Fruit fly (Drosophila melanogaster): ENCODE results near the gene EAChm.

Gene EAChm

dm6 chr3L:15048091-15048490 is 6.5 kb upstream of the EAChm start:
- no peak for TF ChIP-seq CG8478 (optimal IDR thresholded peaks at IDR 0.05)
- no peak for TF ChIP-seq psq (optimal IDR thresholded peaks at IDR 0.05)
- TF ChIP-seq EcR (GFP tag; optimal IDR thresholded peaks at IDR 0.05) = no peak
- no peak for TF ChIP-seq Dll (optimal IDR thresholded peaks at IDR 0.05)

dm6 chr3L:15049395-15049794 is 5.2 kb upstream of the EAChm start, which contains the start of gene CG43678:
Gene CG43678, minus strand, starts transcription at chr3L:15049495.
- TF ChIP-seq CG8478 (optimal IDR thresholded peaks at IDR 0.05) (no peak), EcR (GFP tag; optimal IDR thresholded peaks at IDR 0.05) (no peak), usp (GFP tag; optimal IDR thresholded peaks at IDR 0.05) (no peak), Dll (optimal IDR thresholded peaks at IDR 0.05) (no peak), psq (optimal IDR thresholded peaks at IDR 0.05) (no peak), pan (optimal IDR thresholded peaks at IDR 0.05) (no peak)

- TF ChIP-seq usp (GFP tag; optimal IDR thresholded peaks at IDR 0.05) (no peak), CG8478 (optimal IDR thresholded peaks at IDR 0.05) (no peak), pan (optimal IDR thresholded peaks at IDR 0.05) (no peak), EcR (GFP tag; optimal IDR thresholded peaks at IDR 0.05) (no peak), psq (optimal IDR thresholded peaks at IDR 0.05) (no peak), Dll (optimal IDR thresholded peaks at IDR 0.05) (no peak)
Measured at dm6 chr3L:15050109-15050508, 4.5 kb upstream of the EAChm start, which contains the start of gene CG18581. Gene CG18581, minus strand, starts transcription at chr3L:15050209.

- TF ChIP-seq pan (optimal IDR thresholded peaks at IDR 0.05) = no peak
Measured at dm6 chr3L:15050706-15051105, 3.9 kb upstream of the EAChm start, which contains the start of gene CG12310. Gene CG12310, minus strand, starts transcription at chr3L:15050806.

- TF ChIP-seq Dll (optimal IDR thresholded peaks at IDR 0.05) (no peak), psq (optimal IDR thresholded peaks at IDR 0.05) (no peak), CG8478 (optimal IDR thresholded peaks at IDR 0.05) (no peak), EcR (GFP tag; optimal IDR thresholded peaks at IDR 0.05) (no peak), usp (GFP tag; optimal IDR thresholded peaks at IDR 0.05) (no peak), pan (optimal IDR thresholded peaks at IDR 0.05) (no peak)
Measured at dm6 chr3L:15051325-15051724, 3.3 kb upstream of the EAChm start, which contains the start of gene CG43679. Gene CG43679, minus strand, starts transcription at chr3L:15051425.

dm6 chr3L:15052390-15052789 is 2.2 kb upstream of the EAChm start, which contains the start of gene CG13461:
Gene CG13461, minus strand, starts transcription at chr3L:15052490.
- TF ChIP-seq psq (optimal IDR thresholded peaks at IDR 0.05) (no peak), CG8478 (optimal IDR thresholded peaks at IDR 0.05) (no peak), usp (GFP tag; optimal IDR thresholded peaks at IDR 0.05) (no peak), pan (optimal IDR thresholded peaks at IDR 0.05) (no peak), Dll (optimal IDR thresholded peaks at IDR 0.05) (no peak), EcR (GFP tag; optimal IDR thresholded peaks at IDR 0.05) (no peak)

dm6 chr3L:15053251-15053650 is 1.3 kb upstream of the EAChm start, which contains the start of gene CG43680:
Gene CG43680, minus strand, starts transcription at chr3L:15053351.
- TF ChIP-seq pan (optimal IDR thresholded peaks at IDR 0.05) = no peak

dm6 chr3L:15054035-15054434 is 542 bp upstream of the EAChm start, which contains the start of gene CG18649:
Gene CG18649, minus strand, starts transcription at chr3L:15054135.
- no peak for TF ChIP-seq Dll (optimal IDR thresholded peaks at IDR 0.05)
- no peak for TF ChIP-seq pan (optimal IDR thresholded peaks at IDR 0.05)
- no peak for TF ChIP-seq psq (optimal IDR thresholded peaks at IDR 0.05)
- no peak for TF ChIP-seq usp (GFP tag; optimal IDR thresholded peaks at IDR 0.05)
- TF ChIP-seq EcR (GFP tag; optimal IDR thresholded peaks at IDR 0.05) = no peak
- TF ChIP-seq CG8478 (optimal IDR thresholded peaks at IDR 0.05) = no peak

dm6 chr3L:15061605-15062004 is 7.0 kb downstream of the EAChm start, which contains the start of gene CG13460:
Gene CG13460, minus strand, starts transcription at chr3L:15061705.
- TF ChIP-seq usp (GFP tag; optimal IDR thresholded peaks at IDR 0.05) (no peak), Dll (optimal IDR thresholded peaks at IDR 0.05) (no peak), psq (optimal IDR thresholded peaks at IDR 0.05) (no peak), CG8478 (optimal IDR thresholded peaks at IDR 0.05) (no peak), EcR (GFP tag; optimal IDR thresholded peaks at IDR 0.05) (no peak)

dm6 chr3L:15064877-15065276 is 10.3 kb downstream of the EAChm start, which contains the start of gene Sytbeta:
Gene Sytbeta, minus strand, starts transcription at chr3L:15064977.
- no peak for TF ChIP-seq pan (optimal IDR thresholded peaks at IDR 0.05)
- no peak for TF ChIP-seq CG8478 (optimal IDR thresholded peaks at IDR 0.05)
- TF ChIP-seq Dll (optimal IDR thresholded peaks at IDR 0.05) = no peak
- TF ChIP-seq psq (optimal IDR thresholded peaks at IDR 0.05) = no peak
- TF ChIP-seq usp (GFP tag; optimal IDR thresholded peaks at IDR 0.05) = no peak
- no peak for TF ChIP-seq EcR (GFP tag; optimal IDR thresholded peaks at IDR 0.05)

- TF ChIP-seq Dll (optimal IDR thresholded peaks at IDR 0.05) = no peak
- TF ChIP-seq usp (GFP tag; optimal IDR thresholded peaks at IDR 0.05) = no peak
- no peak for TF ChIP-seq EcR (GFP tag; optimal IDR thresholded peaks at IDR 0.05)
- TF ChIP-seq CG8478 (optimal IDR thresholded peaks at IDR 0.05) = no peak
- no peak for TF ChIP-seq pan (optimal IDR thresholded peaks at IDR 0.05)
- no peak for TF ChIP-seq psq (optimal IDR thresholded peaks at IDR 0.05)
Measured at dm6 chr3L:15072149-15072548, 17.6 kb downstream of the EAChm start.

- TF ChIP-seq CG8478 (optimal IDR thresholded peaks at IDR 0.05) (no peak), Dll (optimal IDR thresholded peaks at IDR 0.05) (no peak), usp (GFP tag; optimal IDR thresholded peaks at IDR 0.05) (no peak), pan (optimal IDR thresholded peaks at IDR 0.05) (no peak), psq (optimal IDR thresholded peaks at IDR 0.05) (no peak), EcR (GFP tag; optimal IDR thresholded peaks at IDR 0.05) (no peak)
Measured at dm6 chr3L:15073680-15074079, 19.1 kb downstream of the EAChm start.

dm6 chr3L:15076380-15076779 is 21.8 kb downstream of the EAChm start:
- TF ChIP-seq CG8478 (optimal IDR thresholded peaks at IDR 0.05) = no peak
- TF ChIP-seq usp (GFP tag; optimal IDR thresholded peaks at IDR 0.05) = no peak
- no peak for TF ChIP-seq EcR (GFP tag; optimal IDR thresholded peaks at IDR 0.05)
- TF ChIP-seq psq (optimal IDR thresholded peaks at IDR 0.05) = no peak
- TF ChIP-seq Dll (optimal IDR thresholded peaks at IDR 0.05) = no peak
- TF ChIP-seq pan (optimal IDR thresholded peaks at IDR 0.05) = no peak
